Worm (Caenorhabditis elegans) whole organism, young adult: ENCODE results near the gene enu-3.5.

Experiments
- B0019.2 ChIP-seq: fragments of 200-800 bp; sonication (Bioruptor generic); conservative IDR thresholded peaks from 2 replicates; pipeline ENCODE4 v1.3.6; 2022; ENCODE audit warnings: missing genetic modification reagents, missing genetic modification characterization, missing compliant biosample characterization
- D2030.7 ChIP-seq: fragments of 200-800 bp; sonication (Bioruptor generic); IDR thresholded peaks from 2 replicates; pipeline ENCODE4 v1.3.6; 2022; ENCODE audit warnings: missing genetic modification reagents, missing genetic modification characterization, missing compliant biosample characterization
- F22D6.2 ChIP-seq: sonication (generic microtip); optimal IDR thresholded peaks from 2 replicates; lab custom pipeline; 2016; ENCODE audit warnings: mild to moderate bottlenecking, missing genetic modification characterization, missing compliant biosample characterization
- F55B11.4 ChIP-seq: sonication (generic microtip); optimal IDR thresholded peaks from 2 replicates; lab custom pipeline; 2016; ENCODE audit warnings: missing compliant biosample characterization, missing genetic modification characterization, borderline replicate concordance; ENCODE audit not compliant: insufficient read depth
- F57A8.1 ChIP-seq: fragments of 200-800 bp; sonication (Bioruptor generic); optimal IDR thresholded peaks from 2 replicates; lab custom pipeline; 2018; ENCODE audit warnings: mild to moderate bottlenecking, missing genetic modification characterization, moderate library complexity, missing compliant biosample characterization
- K12H6.12 ChIP-seq: fragments of 200-800 bp; sonication (Bioruptor generic); optimal IDR thresholded peaks from 2 replicates; lab custom pipeline; 2018; ENCODE audit warnings: mild to moderate bottlenecking, missing genetic modification characterization, missing compliant biosample characterization
- Y53G8AR.9 ChIP-seq: fragments of 200-800 bp; sonication (Bioruptor generic); conservative IDR thresholded peaks from 2 replicates; pipeline ENCODE4 v1.3.6; 2022; ENCODE audit warnings: missing genetic modification reagents, missing genetic modification characterization, missing compliant biosample characterization
- aptf-2 ChIP-seq: fragments of 200-800 bp; sonication (Bioruptor generic); conservative IDR thresholded peaks from 2 replicates; pipeline ENCODE4 v1.3.6; 2022; ENCODE audit warnings: missing genetic modification reagents, missing genetic modification characterization, missing compliant biosample characterization
- attf-5 ChIP-seq: fragments of 200-800 bp; sonication (Bioruptor generic); optimal IDR thresholded peaks from 2 replicates; lab custom pipeline; 2018; ENCODE audit warnings: mild to moderate bottlenecking, missing genetic modification characterization, missing compliant biosample characterization
- cebp-1 ChIP-seq, 2 experiments: fragments of 200-800 bp in 1 of 2; sonication (Bioruptor generic) in 1 of 2; sonication (generic microtip) in 1 of 2; IDR thresholded peaks in 1 of 2; optimal IDR thresholded peaks in 1 of 2; 2 replicates each; pipeline versions ENCODE4 v1.3.6 to Lab custom; 2017 to 2022; ENCODE audit warnings: missing compliant biosample characterization in 2 of 2, missing genetic modification characterization in 2 of 2, mild to moderate bottlenecking in 1 of 2, missing genetic modification reagents in 1 of 2, moderate library complexity in 1 of 2
- ceh-27 ChIP-seq: fragments of 200-800 bp; sonication (Bioruptor generic); optimal IDR thresholded peaks from 2 replicates; lab custom pipeline; 2018; ENCODE audit warnings: mild to moderate bottlenecking, missing genetic modification characterization, moderate library complexity, missing compliant biosample characterization
- chd-7 ChIP-seq: sonication (generic microtip); optimal IDR thresholded peaks from 2 replicates; lab custom pipeline; 2016; ENCODE audit warnings: mild to moderate bottlenecking, missing genetic modification characterization, moderate library complexity, missing compliant biosample characterization
- dpl-1 ChIP-seq: fragments of 150-350 bp; optimal IDR thresholded peaks from 2 replicates; lab custom pipeline; 2014; ENCODE audit warnings: missing biosample characterization, missing genetic modification reagents, missing genetic modification characterization
- efl-1 ChIP-seq: fragments of 150-350 bp; optimal IDR thresholded peaks from 2 replicates; lab custom pipeline; 2014; ENCODE audit warnings: missing biosample characterization, missing genetic modification reagents, missing genetic modification characterization
- egl-44 ChIP-seq: fragments of 200-800 bp; sonication (Bioruptor generic); IDR thresholded peaks from 2 replicates; pipeline ENCODE4 v1.3.6; 2022; ENCODE audit warnings: missing genetic modification reagents, missing genetic modification characterization, missing compliant biosample characterization
- egrh-3 ChIP-seq: fragments of 200-800 bp; sonication (Bioruptor generic); IDR thresholded peaks from 2 replicates; pipeline ENCODE4 v1.3.6; 2022; ENCODE audit warnings: missing genetic modification reagents, missing genetic modification characterization, missing compliant biosample characterization
- fkh-3 ChIP-seq: sonication (generic microtip); optimal IDR thresholded peaks from 2 replicates; lab custom pipeline; 2016; ENCODE audit warnings: mild to moderate bottlenecking, missing genetic modification characterization, missing compliant biosample characterization
- hmg-1.2 ChIP-seq: fragments of 200-800 bp; sonication (Bioruptor generic); IDR thresholded peaks from 2 replicates; pipeline ENCODE4 v1.3.6; 2022; ENCODE audit warnings: missing genetic modification reagents, missing genetic modification characterization, missing compliant biosample characterization
- hrde-1 ChIP-seq: sonication (generic microtip); optimal IDR thresholded peaks from 2 replicates; lab custom pipeline; 2016; ENCODE audit warnings: missing genetic modification characterization, mild to moderate bottlenecking, missing compliant biosample characterization, moderate library complexity, missing genotype, missing genetic modification reagents, borderline replicate concordance
- hsf-1 ChIP-seq: fragments of 200-800 bp; sonication (Bioruptor generic); IDR thresholded peaks from 2 replicates; pipeline ENCODE4 v1.3.6; 2022; ENCODE audit warnings: missing genetic modification reagents, missing genetic modification characterization, missing compliant biosample characterization
- lin-26 ChIP-seq: fragments of 200-800 bp; sonication (Bioruptor generic); IDR thresholded peaks from 2 replicates; pipeline ENCODE4 v1.3.6; 2022; ENCODE audit warnings: missing genetic modification reagents, missing genetic modification characterization, missing compliant biosample characterization
- lin-54 ChIP-seq: fragments of 200-800 bp; sonication (Bioruptor generic); optimal IDR thresholded peaks from 2 replicates; lab custom pipeline; 2018; ENCODE audit warnings: mild to moderate bottlenecking, missing genetic modification characterization, missing compliant biosample characterization
- lir-1 ChIP-seq: fragments of 200-800 bp; sonication (Bioruptor generic); conservative IDR thresholded peaks from 2 replicates; pipeline ENCODE4 v1.3.6; 2022; ENCODE audit warnings: missing genetic modification reagents, missing genetic modification characterization, missing compliant biosample characterization
- madf-6 ChIP-seq: fragments of 200-800 bp; sonication (Bioruptor generic); IDR thresholded peaks from 2 replicates; pipeline ENCODE4 v1.3.6; 2022; ENCODE audit warnings: missing genetic modification reagents, missing genetic modification characterization, missing compliant biosample characterization
- madf-8 ChIP-seq: fragments of 200-800 bp; sonication (Bioruptor generic); conservative IDR thresholded peaks from 2 replicates; pipeline ENCODE4 v1.3.6; 2022; ENCODE audit warnings: missing genetic modification reagents, missing genetic modification characterization, missing compliant biosample characterization
- mes-4 ChIP-seq: sonication (generic microtip); optimal IDR thresholded peaks from 2 replicates; lab custom pipeline; 2016; ENCODE audit warnings: missing genotype, missing genetic modification characterization, missing compliant biosample characterization
- nfyb-1 ChIP-seq: fragments of 200-800 bp; sonication (Bioruptor generic); IDR thresholded peaks from 2 replicates; pipeline ENCODE4 v1.3.6; 2022; ENCODE audit warnings: missing genetic modification reagents, missing genetic modification characterization, missing compliant biosample characterization
- nhr-27 ChIP-seq: fragments of 200-800 bp; sonication (Bioruptor generic); optimal IDR thresholded peaks from 2 replicates; lab custom pipeline; 2018; ENCODE audit warnings: mild to moderate bottlenecking, missing genetic modification characterization, moderate library complexity, missing compliant biosample characterization
- nhr-80 ChIP-seq: sonication (generic microtip); optimal IDR thresholded peaks from 2 replicates; lab custom pipeline; 2016; ENCODE audit warnings: missing genetic modification characterization, missing compliant biosample characterization
- somi-1 ChIP-seq: fragments of 200-800 bp; sonication (Bioruptor generic); optimal IDR thresholded peaks from 2 replicates; lab custom pipeline; 2018; ENCODE audit warnings: mild to moderate bottlenecking, missing genetic modification characterization, missing compliant biosample characterization
- tbp1 ChIP-seq: fragments of 200-800 bp; sonication (Bioruptor generic); optimal IDR thresholded peaks from 2 replicates; lab custom pipeline; 2018; ENCODE audit warnings: mild to moderate bottlenecking, missing genetic modification characterization, missing compliant biosample characterization
- zfh-2 ChIP-seq: fragments of 200-800 bp; sonication (Bioruptor generic); conservative IDR thresholded peaks from 2 replicates; pipeline ENCODE4 v1.3.6; 2022; ENCODE audit warnings: missing genetic modification reagents, missing genetic modification characterization, missing compliant biosample characterization
- ztf-18 ChIP-seq: sonication (generic microtip); optimal IDR thresholded peaks from 2 replicates; lab custom pipeline; 2016; ENCODE audit warnings: missing genotype, mild to moderate bottlenecking, missing genetic modification characterization, missing compliant biosample characterization
- ztf-22 ChIP-seq: fragments of 200-800 bp; sonication (Bioruptor generic); optimal IDR thresholded peaks from 2 replicates; lab custom pipeline; 2018; ENCODE audit warnings: mild to moderate bottlenecking, missing genetic modification characterization, moderate library complexity, missing compliant biosample characterization
- ztf-26 ChIP-seq: sonication (generic microtip); optimal IDR thresholded peaks from 2 replicates; lab custom pipeline; 2017; ENCODE audit warnings: missing genetic modification characterization, missing compliant biosample characterization

enu-3.5 gene

ce11 chrIII:12833079-12833478 is 44.9 kb upstream of the enu-3.5 start:
- no peak for TF ChIP-seq F55B11.4
- peak; percentile 43 for TF ChIP-seq nhr-80 (tag; lab: Kevin White, UChicago)

- TF ChIP-seq nfyb-1 (0 out of 2 replicates have a peak, but pooled peaks have one; percentile 7), lir-1 (no peak)
These were observed 41.2 kb upstream of the enu-3.5 start for ce11 chrIII:12836742-12837285.

DNA sequence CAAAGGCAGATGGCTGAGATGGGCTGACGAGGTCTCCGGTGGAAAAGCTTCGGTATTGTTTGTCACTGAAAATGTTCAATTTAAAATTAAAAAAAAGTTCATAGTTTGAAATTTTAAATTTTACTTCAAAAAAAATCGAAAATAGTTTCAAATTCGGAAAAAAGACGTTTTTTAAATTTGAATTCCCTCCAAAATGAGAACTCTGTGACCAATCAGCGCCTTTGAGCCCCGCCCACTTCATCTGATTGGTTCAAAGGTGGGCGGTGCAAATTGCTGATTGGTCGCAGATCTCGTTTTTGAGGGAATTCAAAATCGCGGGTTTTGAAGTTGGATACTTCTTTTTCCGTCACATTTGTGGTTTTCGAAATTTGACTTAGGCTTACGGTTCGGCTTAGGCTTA is 39.7 kb upstream of the enu-3.5 start:
- TF ChIP-seq nfyb-1 (peak; percentile 83), dpl-1 (no peak)

DNA sequence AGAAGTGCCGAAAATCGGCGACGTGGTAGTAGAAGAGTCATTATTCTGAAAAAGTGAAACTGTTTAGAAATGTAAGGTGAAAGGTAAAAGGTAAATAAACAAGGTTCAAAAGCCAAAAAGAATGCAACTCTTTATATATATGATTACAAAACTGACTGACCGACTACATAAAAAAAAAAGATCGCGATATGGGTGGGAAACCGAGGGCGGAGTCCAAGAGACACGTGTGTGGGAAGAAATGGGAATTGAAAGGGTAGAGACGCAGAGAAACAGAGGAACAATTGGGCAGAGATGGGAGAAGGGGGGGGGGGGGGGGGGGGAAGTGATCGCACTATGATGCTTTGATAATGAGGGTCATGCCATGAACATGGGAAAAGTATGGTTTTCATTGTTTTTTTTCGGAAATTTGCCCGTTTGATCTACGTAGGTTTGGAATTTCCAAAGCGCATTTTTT is 39.1 kb upstream of the enu-3.5 start, which contains the start of gene Y37D8A.4:
Gene Y37D8A.4 (minus strand): TSS at position 51 of the 454 bp plus-strand sequence.
- TF ChIP-seq fkh-3 (tag; lab: Kevin White, UChicago) = no peak
- TF ChIP-seq hrde-1 (tag; lab: Kevin White, UChicago) = no peak
- TF ChIP-seq D2030.7 (GFP tag; lab: Robert Waterston, UW) = no peak
- 0 out of 2 replicates have a peak, but pooled peaks have one; percentile 30 for TF ChIP-seq lin-26 (GFP tag; lab: Robert Waterston, UW)
- TF ChIP-seq egl-44 (GFP tag; lab: Robert Waterston, UW) = no peak
- peak; percentile 23 for TF ChIP-seq lin-54 (GFP tag; lab: Kevin White, UChicago)
- peak; percentile 48 for TF ChIP-seq tbp1 (GFP tag; lab: Kevin White, UChicago)
- TF ChIP-seq hmg-1.2 (GFP tag; lab: Robert Waterston, UW) = peak; percentile 40; the same call in 1 of the 2 replicates
- no peak for TF ChIP-seq B0019.2 (GFP tag; lab: Robert Waterston, UW)
- no peak for TF ChIP-seq K12H6.12 (tag; lab: Kevin White, UChicago)
- TF ChIP-seq nfyb-1 = 0 out of 2 replicates have a peak, but pooled peaks have one; percentile 9
- no peak for TF ChIP-seq cebp-1 (GFP tag; IDR thresholded peaks at IDR 0.05; lab: Robert Waterston, UW)
- TF ChIP-seq cebp-1 (tag; optimal IDR thresholded peaks at IDR 0.05; lab: Kevin White, UChicago) = peak; percentile 69
- peak; percentile 59 for TF ChIP-seq attf-5
- no peak for TF ChIP-seq hsf-1
- no peak for TF ChIP-seq F22D6.2 (tag; lab: Kevin White, UChicago)
- peak; percentile 34 for TF ChIP-seq chd-7
- TF ChIP-seq zfh-2 (GFP tag; lab: Robert Waterston, UW) = peak; percentile 82
- peak; percentile 44 for TF ChIP-seq ztf-22 (GFP tag; lab: Kevin White, UChicago)
- peak; percentile 93 for TF ChIP-seq egrh-3 (GFP tag; lab: Robert Waterston, UW)
- no peak for TF ChIP-seq F57A8.1
- TF ChIP-seq somi-1 (GFP tag; lab: Kevin White, UChicago) = peak; percentile 67
- peak; percentile 57 for TF ChIP-seq nhr-80 (tag; lab: Kevin White, UChicago)
- TF ChIP-seq ztf-26 (tag; lab: Kevin White, UChicago) = peak; percentile 76

- TF ChIP-seq ztf-18 (tag; lab: Kevin White, UChicago) (no peak), nhr-27 (tag; lab: Kevin White, UChicago) (no peak), madf-8 (GFP tag; lab: Robert Waterston, UW) (0 out of 2 replicates have a peak, but pooled peaks have one; percentile 11), chd-7 (no peak), madf-6 (GFP tag; lab: Robert Waterston, UW) (peak; percentile 52; the same call in 1 of the 2 replicates), aptf-2 (GFP tag; lab: Robert Waterston, UW) (peak; percentile 88), Y53G8AR.9 (no peak), mes-4 (no peak), ceh-27 (no peak), efl-1 (GFP tag; lab: Kevin White, UChicago) (peak; percentile 50)
These were observed 37.8 kb upstream of the enu-3.5 start for ce11 chrIII:12840204-12840603.
